Fruit fly (Drosophila melanogaster) whole organism, prepupa: ENCODE measurements around the gene CG34138.

Source experiments
- CG16779 ChIP-seq: fragments of 200-800 bp; sonication (Bioruptor generic); optimal IDR thresholded peaks from 3 replicates; lab custom pipeline; 2017; ENCODE audit warnings: missing biosample characterization, mild to moderate bottlenecking, missing genetic modification characterization
- CG3032 ChIP-seq: fragments of 200-800 bp; optimal IDR thresholded peaks from 2 replicates; lab custom pipeline; 2019; ENCODE audit warnings: missing biosample characterization, mild to moderate bottlenecking, missing genetic modification characterization, moderate library complexity
- CG32006 ChIP-seq: fragments of 200-800 bp; sonication (Bioruptor generic); optimal IDR thresholded peaks from 3 replicates; lab custom pipeline; 2017; ENCODE audit warnings: missing biosample characterization, mild to moderate bottlenecking, missing genetic modification characterization
- Gug ChIP-seq: fragments of 200-800 bp; sonication (Bioruptor generic); IDR thresholded peaks from 2 replicates; pipeline ENCODE4 v1.3.6; 2022; ENCODE audit warnings: missing biosample characterization, missing genetic modification characterization
- Hr4 ChIP-seq: fragments of 200-800 bp; sonication (Bioruptor generic); optimal IDR thresholded peaks from 3 replicates; lab custom pipeline; 2016; ENCODE audit warnings: missing biosample characterization, missing genetic modification characterization
- Lpt ChIP-seq: fragments of 200-800 bp; sonication (Bioruptor generic); optimal IDR thresholded peaks from 3 replicates; lab custom pipeline; 2016; ENCODE audit warnings: missing biosample characterization, missing genetic modification characterization
- achi ChIP-seq: fragments of 200-800 bp; sonication (Bioruptor generic); optimal IDR thresholded peaks from 3 replicates; lab custom pipeline; 2016; ENCODE audit warnings: missing biosample characterization, missing genetic modification characterization
- acj6 ChIP-seq: fragments of 200-800 bp; sonication (Bioruptor generic); optimal IDR thresholded peaks from 3 replicates; lab custom pipeline; 2016; ENCODE audit warnings: missing biosample characterization, missing genetic modification characterization
- cyc ChIP-seq: fragments of 200-800 bp; sonication (Bioruptor generic); optimal IDR thresholded peaks from 3 replicates; lab custom pipeline; 2016; ENCODE audit warnings: missing biosample characterization, missing genetic modification characterization
- esn ChIP-seq: fragments of 200-800 bp; sonication (Bioruptor generic); optimal IDR thresholded peaks from 2 replicates; lab custom pipeline; 2016; ENCODE audit warnings: missing biosample characterization, mild to moderate bottlenecking, missing genetic modification characterization, moderate library complexity
- fd59A ChIP-seq: fragments of 200-800 bp; sonication (Bioruptor generic); optimal IDR thresholded peaks from 2 replicates; lab custom pipeline; 2017; ENCODE audit warnings: missing biosample characterization, mild to moderate bottlenecking, missing genetic modification characterization, missing genetic modification reagents
- fd85E ChIP-seq: fragments of 200-800 bp; sonication (Bioruptor generic); optimal IDR thresholded peaks from 3 replicates; lab custom pipeline; 2016; ENCODE audit warnings: missing biosample characterization, missing genetic modification characterization
- spab ChIP-seq: fragments of 200-800 bp; sonication (Bioruptor generic); optimal IDR thresholded peaks from 2 replicates; lab custom pipeline; 2017; ENCODE audit warnings: missing biosample characterization, mild to moderate bottlenecking, missing genetic modification characterization, missing genetic modification reagents
- svp ChIP-seq: fragments of 200-800 bp; sonication (Bioruptor generic); peaks from one replicate; lab custom pipeline; 2016; ENCODE audit warnings: missing biosample characterization, missing genetic modification characterization

DNA sequence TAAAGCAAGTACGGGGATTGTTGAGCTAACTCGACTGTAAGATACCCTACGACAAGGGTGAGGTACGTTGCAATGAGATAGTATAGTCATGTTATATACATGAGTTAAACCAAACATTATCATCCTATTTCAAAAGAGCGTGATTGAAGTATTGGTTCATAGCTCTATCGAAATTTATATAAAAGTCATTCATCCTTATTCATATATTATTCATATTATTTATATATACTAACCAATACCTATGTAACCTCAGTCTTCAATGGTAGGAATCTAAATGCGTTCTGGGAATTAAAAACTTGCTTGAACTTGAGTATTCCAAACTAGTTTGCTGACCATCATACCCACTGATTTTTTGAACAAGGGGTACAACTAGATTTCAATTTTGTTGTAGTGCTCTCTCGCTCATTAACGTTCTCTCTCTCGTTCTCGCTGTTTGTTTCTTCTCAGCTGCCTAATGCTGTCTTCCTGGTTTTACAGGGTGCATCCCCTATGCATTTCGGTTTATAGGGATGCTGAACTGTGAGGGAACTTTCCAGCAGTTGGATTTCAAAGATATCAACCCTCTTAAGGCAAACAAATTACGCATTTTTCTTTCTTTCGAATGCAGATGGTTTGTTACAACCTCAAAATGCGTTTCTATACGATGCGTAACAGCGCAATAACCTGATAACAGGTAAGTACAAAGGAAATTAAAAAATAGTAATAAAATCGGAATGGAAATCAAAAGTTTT lies 6.8 kb upstream of the CG34138 start:
- TF ChIP-seq svp (GFP tag; lab: Kevin White, UChicago) (no peak), esn (no peak), CG32006 (GFP tag; lab: Kevin White, UChicago) (peak; percentile 40), Gug (no peak), CG3032 (peak; percentile 1), cyc (GFP tag; lab: Kevin White, UChicago) (no peak), acj6 (GFP tag; lab: Kevin White, UChicago) (no peak), achi (GFP tag; lab: Kevin White, UChicago) (no peak), Hr4 (GFP tag; lab: Kevin White, UChicago) (no peak), spab (peak; percentile 1), fd85E (no peak), fd59A (no peak), Lpt (no peak), CG16779 (tag; lab: Kevin White, UChicago) (no peak)
